Worm (Caenorhabditis elegans) whole organism, mixed stage, embryonic: ENCODE results near the gene asns-2.

Source experiments
- M03D4.4 ChIP-seq: sonication (generic microtip); optimal IDR thresholded peaks from 2 replicates; lab custom pipeline; 2017; ENCODE audit warnings: mild to moderate bottlenecking, missing genetic modification characterization, missing compliant biosample characterization
- bed-3 ChIP-seq: fragments of 200-800 bp; sonication (Bioruptor generic); optimal IDR thresholded peaks from 3 replicates; lab custom pipeline; 2018; ENCODE audit warnings: mild to moderate bottlenecking, missing genetic modification characterization, moderate library complexity, missing compliant biosample characterization
- blmp-1 ChIP-seq: fragments of 150-350 bp; optimal IDR thresholded peaks from 2 replicates; lab custom pipeline; 2014; ENCODE audit warnings: missing biosample characterization, missing genetic modification characterization
- ceh-39 ChIP-seq: fragments of 150-350 bp; optimal IDR thresholded peaks from 2 replicates; lab custom pipeline; 2014; ENCODE audit warnings: missing biosample characterization, missing genetic modification characterization
- ceh-43 ChIP-seq: fragments of 200-800 bp; sonication (Bioruptor generic); optimal IDR thresholded peaks from 2 replicates; lab custom pipeline; 2018; ENCODE audit warnings: mild to moderate bottlenecking, missing genetic modification characterization, moderate library complexity, missing compliant biosample characterization
- ceh-83 ChIP-seq: fragments of 200-800 bp; sonication (Bioruptor generic); optimal IDR thresholded peaks from 2 replicates; lab custom pipeline; 2018; ENCODE audit warnings: mild to moderate bottlenecking, missing genetic modification characterization, missing compliant biosample characterization
- ces-1 ChIP-seq: fragments of 150-350 bp; optimal IDR thresholded peaks from 2 replicates; lab custom pipeline; 2014; ENCODE audit warnings: missing biosample characterization, missing genetic modification reagents, missing genetic modification characterization
- cnd-1 ChIP-seq: fragments of 200-800 bp; sonication (Bioruptor generic); optimal IDR thresholded peaks from 2 replicates; lab custom pipeline; 2018; ENCODE audit warnings: mild to moderate bottlenecking, missing genetic modification characterization, missing compliant biosample characterization
- drap-1 ChIP-seq: fragments of 200-800 bp; sonication (Bioruptor generic); optimal IDR thresholded peaks from 3 replicates; lab custom pipeline; 2018; ENCODE audit warnings: mild to moderate bottlenecking, missing genetic modification characterization, missing compliant biosample characterization
- elt-1 ChIP-seq: sonication (generic microtip); optimal IDR thresholded peaks from 2 replicates; lab custom pipeline; 2017; ENCODE audit warnings: missing genetic modification characterization, mild to moderate bottlenecking, missing compliant biosample characterization, antibody characterized with exemption, moderate library complexity, borderline replicate concordance; ENCODE audit not compliant: insufficient read depth
- elt-3 ChIP-seq: fragments of 150-350 bp; optimal IDR thresholded peaks from 2 replicates; lab custom pipeline; 2014; ENCODE audit warnings: missing biosample characterization, missing genetic modification characterization
- flh-1 ChIP-seq: fragments of 200-800 bp; sonication (Bioruptor generic); optimal IDR thresholded peaks from 2 replicates; lab custom pipeline; 2018; ENCODE audit warnings: mild to moderate bottlenecking, missing genetic modification characterization, moderate library complexity, missing compliant biosample characterization
- ham-2 ChIP-seq: fragments of 200-800 bp; sonication (Bioruptor generic); optimal IDR thresholded peaks from 2 replicates; lab custom pipeline; 2018; ENCODE audit warnings: mild to moderate bottlenecking, missing genetic modification characterization, missing compliant biosample characterization
- hlh-1 ChIP-seq: fragments of 150-350 bp; optimal IDR thresholded peaks from 2 replicates; lab custom pipeline; 2014; ENCODE audit warnings: missing biosample characterization, missing genetic modification reagents, missing genetic modification characterization
- lin-13 ChIP-seq: fragments of 150-350 bp; optimal IDR thresholded peaks from 2 replicates; lab custom pipeline; 2014; ENCODE audit warnings: missing biosample characterization, missing genetic modification characterization
- lin-32 ChIP-seq: fragments of 200-800 bp; sonication (Bioruptor generic); optimal IDR thresholded peaks from 2 replicates; lab custom pipeline; 2018; ENCODE audit warnings: mild to moderate bottlenecking, missing genetic modification characterization, missing compliant biosample characterization
- lsy-2 ChIP-seq: fragments of 150-350 bp; optimal IDR thresholded peaks from 2 replicates; lab custom pipeline; 2014; ENCODE audit warnings: missing biosample characterization, missing genetic modification characterization
- mab-5 ChIP-seq: fragments of 150-350 bp; optimal IDR thresholded peaks from 2 replicates; lab custom pipeline; 2014; ENCODE audit warnings: missing biosample characterization, missing genetic modification characterization
- mep-1 ChIP-seq: fragments of 150-350 bp; optimal IDR thresholded peaks from 2 replicates; lab custom pipeline; 2017; ENCODE audit warnings: missing biosample characterization, missing genetic modification reagents, missing genetic modification characterization, inconsistent platforms
- mls-2 ChIP-seq: sonication (generic microtip); optimal IDR thresholded peaks from 2 replicates; lab custom pipeline; 2016; ENCODE audit warnings: mild to moderate bottlenecking, missing genetic modification characterization, moderate library complexity, missing compliant biosample characterization
- nhr-12 ChIP-seq: fragments of 150-350 bp; optimal IDR thresholded peaks from 2 replicates; lab custom pipeline; 2014; ENCODE audit warnings: missing biosample characterization, missing genetic modification characterization
- nhr-2 ChIP-seq: fragments of 150-350 bp; optimal IDR thresholded peaks from 2 replicates; lab custom pipeline; 2014; ENCODE audit warnings: missing biosample characterization, missing genetic modification characterization
- nhr-237 ChIP-seq: fragments of 150-350 bp; optimal IDR thresholded peaks from 2 replicates; lab custom pipeline; 2014; ENCODE audit warnings: missing biosample characterization, missing genetic modification characterization
- nhr-28 ChIP-seq: fragments of 150-350 bp; optimal IDR thresholded peaks from 2 replicates; lab custom pipeline; 2014; ENCODE audit warnings: missing biosample characterization, missing genetic modification characterization
- nhr-76 ChIP-seq: sonication (generic microtip); optimal IDR thresholded peaks from 2 replicates; lab custom pipeline; 2017; ENCODE audit warnings: missing biosample characterization, missing genetic modification characterization
- pha-4 ChIP-seq: fragments of 150-350 bp; optimal IDR thresholded peaks from 2 replicates; lab custom pipeline; 2018; ENCODE audit warnings: missing biosample characterization, missing genetic modification reagents, missing genetic modification characterization
- sem-2 ChIP-seq: fragments of 200-800 bp; sonication (Bioruptor generic); optimal IDR thresholded peaks from 2 replicates; lab custom pipeline; 2018; ENCODE audit warnings: mild to moderate bottlenecking, missing genetic modification characterization, missing compliant biosample characterization
- snpc-4 ChIP-seq: fragments of 150-350 bp; optimal IDR thresholded peaks from 2 replicates; lab custom pipeline; 2014; ENCODE audit warnings: missing biosample characterization, missing genetic modification characterization
- sptf-1 ChIP-seq: sonication (generic microtip); optimal IDR thresholded peaks from 2 replicates; lab custom pipeline; 2017; ENCODE audit warnings: mild to moderate bottlenecking, missing genetic modification characterization, moderate library complexity, missing compliant biosample characterization
- tbx-8 ChIP-seq: fragments of 200-800 bp; sonication (Bioruptor generic); optimal IDR thresholded peaks from 2 replicates; lab custom pipeline; 2018; ENCODE audit warnings: mild to moderate bottlenecking, missing genetic modification characterization, moderate library complexity, missing compliant biosample characterization
- unc-120 ChIP-seq: sonication (generic microtip); optimal IDR thresholded peaks from 2 replicates; lab custom pipeline; 2017; ENCODE audit warnings: missing genetic modification characterization, missing compliant biosample characterization; ENCODE audit not compliant: poor library complexity, severe bottlenecking
- unc-39 ChIP-seq: fragments of 150-350 bp; optimal IDR thresholded peaks from 2 replicates; lab custom pipeline; 2014; ENCODE audit warnings: missing biosample characterization, missing genetic modification characterization
- unc-62 ChIP-seq: fragments of 150-350 bp; optimal IDR thresholded peaks from 2 replicates; lab custom pipeline; 2014; ENCODE audit warnings: missing biosample characterization, missing genetic modification reagents, missing genetic modification characterization
- zip-8 ChIP-seq: fragments of 150-350 bp; optimal IDR thresholded peaks from 2 replicates; lab custom pipeline; 2014; ENCODE audit warnings: missing biosample characterization, missing genetic modification characterization
- ztf-11 ChIP-seq: fragments of 150-350 bp; optimal IDR thresholded peaks from 2 replicates; lab custom pipeline; 2014; ENCODE audit warnings: missing biosample characterization, missing genetic modification characterization

Gene asns-2

DNA sequence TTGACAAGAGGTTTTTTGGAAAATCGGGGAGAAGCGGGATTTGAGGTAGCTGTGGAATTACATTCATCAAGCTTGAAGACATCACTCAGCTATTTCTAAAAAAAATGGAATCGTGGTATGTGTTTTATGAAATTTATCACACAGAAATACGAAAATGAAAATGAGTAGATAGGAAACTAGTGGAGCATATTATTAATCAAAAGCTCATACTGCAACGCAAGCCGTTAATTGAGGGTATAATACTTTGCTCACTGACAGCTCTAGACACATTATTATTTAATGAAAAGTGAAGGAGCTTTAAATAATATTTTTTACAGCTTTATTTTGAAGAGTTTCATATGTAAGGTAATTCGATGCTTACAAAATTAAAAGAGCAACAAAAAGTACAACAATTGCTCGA lies 7.8 kb downstream of the asns-2 start, which contains the start of gene M02D8.7:
TSS of gene M02D8.7 (minus strand) at position 101 of the 400 bp plus-strand sequence.
- no peak for TF ChIP-seq mep-1 (tag; lab: Kevin White, UChicago)
- no peak for TF ChIP-seq unc-39 (tag; lab: Kevin White, UChicago)
- no peak for TF ChIP-seq snpc-4 (tag; lab: Kevin White, UChicago)
- TF ChIP-seq nhr-237 = no peak
- no peak for TF ChIP-seq nhr-12
- TF ChIP-seq ztf-11 (tag; lab: Kevin White, UChicago) = no peak
- no peak for TF ChIP-seq ceh-39
- no peak for TF ChIP-seq mab-5 (tag; lab: Kevin White, UChicago)
- TF ChIP-seq elt-3 (tag; lab: Kevin White, UChicago) = no peak
- TF ChIP-seq lin-13 (tag; lab: Kevin White, UChicago) = no peak
- TF ChIP-seq lin-32 (GFP tag; lab: Kevin White, UChicago) = no peak
- TF ChIP-seq hlh-1 (tag; lab: Kevin White, UChicago) = no peak
- TF ChIP-seq cnd-1 (tag; lab: Kevin White, UChicago) = no peak
- TF ChIP-seq blmp-1 (tag; lab: Kevin White, UChicago) = no peak
- TF ChIP-seq nhr-76 = no peak
- TF ChIP-seq sem-2 = no peak
- TF ChIP-seq M03D4.4 (tag; lab: Kevin White, UChicago) = no peak
- no peak for TF ChIP-seq nhr-2 (tag; lab: Kevin White, UChicago)
- TF ChIP-seq elt-1 = no peak
- no peak for TF ChIP-seq sptf-1 (tag; lab: Kevin White, UChicago)

- TF ChIP-seq hlh-1 (tag; lab: Kevin White, UChicago) = no peak
- TF ChIP-seq mls-2 (tag; lab: Kevin White, UChicago) = no peak
Observed at ce11 chrX:8741629-8742170, 9.0 kb downstream of the asns-2 start.

DNA sequence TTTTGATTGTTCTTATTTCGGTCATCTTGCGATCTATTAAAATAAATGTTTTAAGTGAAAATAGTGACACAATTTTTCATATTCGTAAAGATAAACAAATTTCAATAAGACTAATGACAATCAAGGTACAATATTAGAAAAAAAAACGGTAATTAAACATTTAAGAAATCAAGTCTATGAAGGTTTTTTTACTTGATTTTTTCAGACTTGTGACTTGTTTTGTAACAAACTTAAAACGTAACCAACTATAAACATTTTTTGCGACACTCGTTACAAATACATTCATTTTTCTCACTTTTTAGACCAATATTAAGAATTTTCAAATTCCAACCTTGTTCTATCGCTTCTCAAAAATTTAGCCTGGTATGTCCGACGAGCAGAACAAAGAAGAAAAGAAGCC lies 11.4 kb downstream of the asns-2 start, which contains the start of gene M02D8.2:
TSS of gene M02D8.2 (plus strand) at position 301 of the 400 bp plus-strand sequence.
- TF ChIP-seq drap-1 (GFP tag; lab: Kevin White, UChicago) = no peak
- TF ChIP-seq sptf-1 (tag; lab: Kevin White, UChicago) = no peak
- TF ChIP-seq ham-2 (GFP tag; lab: Kevin White, UChicago) = no peak
- no peak for TF ChIP-seq mls-2 (tag; lab: Kevin White, UChicago)
- no peak for TF ChIP-seq hlh-1 (tag; lab: Kevin White, UChicago)
- no peak for TF ChIP-seq ceh-83 (GFP tag; lab: Kevin White, UChicago)
- TF ChIP-seq sem-2 = no peak
- TF ChIP-seq flh-1 (GFP tag; lab: Kevin White, UChicago) = no peak
- no peak for TF ChIP-seq zip-8 (tag; lab: Kevin White, UChicago)
- TF ChIP-seq mep-1 (tag; lab: Kevin White, UChicago) = no peak
- TF ChIP-seq cnd-1 (tag; lab: Kevin White, UChicago) = no peak
- TF ChIP-seq mab-5 (tag; lab: Kevin White, UChicago) = no peak
- no peak for TF ChIP-seq tbx-8 (GFP tag; lab: Kevin White, UChicago)
- no peak for TF ChIP-seq nhr-76
- TF ChIP-seq, all 35 proteins: peak for 0

DNA sequence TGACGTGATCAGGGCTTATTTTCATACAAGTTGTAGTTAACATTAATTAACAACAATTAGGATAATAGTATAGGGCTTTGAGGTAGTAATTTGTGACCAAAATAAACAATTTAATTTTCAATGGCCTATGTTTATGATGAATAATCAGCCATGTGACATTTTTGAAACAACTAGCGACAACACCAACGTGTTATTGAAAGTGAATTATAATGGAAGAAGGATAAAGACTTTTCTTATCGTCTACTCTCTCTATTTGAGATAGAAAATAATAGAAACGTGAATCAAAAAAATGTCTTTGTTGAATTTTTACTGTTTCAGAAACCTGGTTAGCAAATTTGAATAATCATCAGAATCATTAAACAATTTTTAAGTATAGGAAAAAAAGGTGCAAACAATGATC lies 12.9 kb downstream of the asns-2 start:
- TF ChIP-seq nhr-237 = no peak
- no peak for TF ChIP-seq nhr-76
- TF ChIP-seq nhr-28 (tag; lab: Kevin White, UChicago) = no peak
- no peak for TF ChIP-seq ceh-39
- no peak for TF ChIP-seq M03D4.4 (tag; lab: Kevin White, UChicago)
- TF ChIP-seq blmp-1 (tag; lab: Kevin White, UChicago) = no peak
- no peak for TF ChIP-seq zip-8 (tag; lab: Kevin White, UChicago)
- no peak for TF ChIP-seq flh-1 (GFP tag; lab: Kevin White, UChicago)
- no peak for TF ChIP-seq lsy-2 (tag; lab: Kevin White, UChicago)
- TF ChIP-seq mls-2 (tag; lab: Kevin White, UChicago) = no peak
- TF ChIP-seq lin-32 (GFP tag; lab: Kevin White, UChicago) = no peak
- TF ChIP-seq sem-2 = no peak
- TF ChIP-seq ham-2 (GFP tag; lab: Kevin White, UChicago) = no peak
- TF ChIP-seq elt-3 (tag; lab: Kevin White, UChicago) = no peak
- no peak for TF ChIP-seq elt-1
- TF ChIP-seq nhr-12 = no peak
- no peak for TF ChIP-seq lin-13 (tag; lab: Kevin White, UChicago)
- no peak for TF ChIP-seq tbx-8 (GFP tag; lab: Kevin White, UChicago)
- no peak for TF ChIP-seq unc-62 (GFP tag; lab: Kevin White, UChicago)
- no peak for TF ChIP-seq drap-1 (GFP tag; lab: Kevin White, UChicago)

DNA sequence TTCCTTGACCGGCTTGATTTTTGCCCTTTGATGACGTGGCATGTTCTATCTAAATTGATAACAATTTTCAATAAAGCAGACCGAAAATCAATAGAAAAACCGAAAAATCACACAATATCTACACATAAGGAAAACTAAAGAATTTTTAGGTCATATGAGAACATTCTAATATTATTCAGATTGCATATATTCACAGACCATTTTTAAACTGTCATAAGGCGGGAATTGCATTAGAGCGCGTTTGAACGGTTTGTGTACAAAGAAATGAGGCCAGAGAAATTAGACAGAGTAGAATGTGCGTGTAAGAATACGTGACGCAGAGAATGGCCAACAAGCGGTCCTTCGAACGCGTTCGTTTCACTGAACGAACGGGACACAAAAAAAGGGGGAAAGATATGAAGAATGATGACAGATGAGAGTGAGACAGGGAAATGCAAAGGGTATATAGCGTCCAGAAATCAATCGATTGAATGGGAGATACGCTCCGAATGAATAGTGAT lies 13.7 kb downstream of the asns-2 start, which contains the start of gene M02D8.3:
TSS of gene M02D8.3 (minus strand) at position 51 of the 500 bp plus-strand sequence.
- TF ChIP-seq bed-3 = no peak
- no peak for TF ChIP-seq nhr-76
- TF ChIP-seq snpc-4 (tag; lab: Kevin White, UChicago) = no peak
- no peak for TF ChIP-seq M03D4.4 (tag; lab: Kevin White, UChicago)
- no peak for TF ChIP-seq ceh-83 (GFP tag; lab: Kevin White, UChicago)
- TF ChIP-seq mls-2 (tag; lab: Kevin White, UChicago) = peak; percentile 21
- TF ChIP-seq ceh-39 = peak; percentile 78
- no peak for TF ChIP-seq blmp-1 (tag; lab: Kevin White, UChicago)
- no peak for TF ChIP-seq nhr-12
- TF ChIP-seq mep-1 (tag; lab: Kevin White, UChicago) = peak; percentile 67
- TF ChIP-seq zip-8 (tag; lab: Kevin White, UChicago) = no peak
- TF ChIP-seq mab-5 (tag; lab: Kevin White, UChicago) = no peak
- no peak for TF ChIP-seq ceh-43 (GFP tag; lab: Kevin White, UChicago)
- TF ChIP-seq pha-4 (tag; lab: Kevin White, UChicago) = peak; percentile 44
- no peak for TF ChIP-seq ham-2 (GFP tag; lab: Kevin White, UChicago)
- peak; percentile 46 for TF ChIP-seq lin-13 (tag; lab: Kevin White, UChicago)
- peak; percentile 36 for TF ChIP-seq lsy-2 (tag; lab: Kevin White, UChicago)
- TF ChIP-seq unc-120 = peak; percentile 29
- TF ChIP-seq unc-62 (GFP tag; lab: Kevin White, UChicago) = peak; percentile 83
- TF ChIP-seq sem-2 = no peak
- TF ChIP-seq tbx-8 (GFP tag; lab: Kevin White, UChicago) = no peak
- no peak for TF ChIP-seq sptf-1 (tag; lab: Kevin White, UChicago)
- no peak for TF ChIP-seq ztf-11 (tag; lab: Kevin White, UChicago)
- no peak for TF ChIP-seq unc-39 (tag; lab: Kevin White, UChicago)
- peak; percentile 38 for TF ChIP-seq ces-1 (GFP tag; lab: Kevin White, UChicago)
- TF ChIP-seq elt-3 (tag; lab: Kevin White, UChicago) = no peak
